Fruit fly (Drosophila melanogaster) S2 (cell line): ENCODE results near the gene CG31709.

Experiments
- CG8478 ChIP-seq: fragments of >200 bp; optimal IDR thresholded peaks from 2 replicates; lab custom pipeline; 2018
- CTCF ChIP-seq, 2 experiments: fragments of >200 bp; optimal IDR thresholded peaks; 2 replicates each; lab custom pipeline; 2018

DNA sequence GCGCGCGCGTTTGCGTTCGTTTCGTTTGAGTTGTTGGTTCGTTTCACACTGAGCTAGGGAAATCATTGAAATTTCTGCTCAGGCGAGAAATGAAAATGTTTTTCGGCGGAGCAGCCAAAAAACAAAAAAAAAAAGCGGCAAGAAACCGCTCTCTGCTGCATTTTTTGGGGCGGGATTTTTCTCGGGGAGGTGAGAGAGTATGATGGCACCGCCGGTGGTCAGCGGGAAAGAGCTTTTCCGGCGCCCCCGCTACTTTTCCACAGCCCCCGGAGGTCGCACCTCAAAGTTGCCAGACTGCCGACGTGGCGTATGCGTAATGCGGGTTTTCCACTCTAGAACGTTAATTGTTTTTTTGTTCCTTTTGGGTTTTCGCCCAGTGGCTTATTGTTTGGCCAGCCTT, 14.1 kb downstream of the CG31709 start, which contains the start of gene CG46468:
- TF ChIP-seq CG8478 (lab: Kevin White, UChicago) (no peak), CTCF (optimal IDR thresholded peaks at IDR 0.05; lab: Kevin White, UChicago) (no peak)
